Worm (Caenorhabditis elegans): ENCODE measurements around the gene nhr-225.

DNA sequence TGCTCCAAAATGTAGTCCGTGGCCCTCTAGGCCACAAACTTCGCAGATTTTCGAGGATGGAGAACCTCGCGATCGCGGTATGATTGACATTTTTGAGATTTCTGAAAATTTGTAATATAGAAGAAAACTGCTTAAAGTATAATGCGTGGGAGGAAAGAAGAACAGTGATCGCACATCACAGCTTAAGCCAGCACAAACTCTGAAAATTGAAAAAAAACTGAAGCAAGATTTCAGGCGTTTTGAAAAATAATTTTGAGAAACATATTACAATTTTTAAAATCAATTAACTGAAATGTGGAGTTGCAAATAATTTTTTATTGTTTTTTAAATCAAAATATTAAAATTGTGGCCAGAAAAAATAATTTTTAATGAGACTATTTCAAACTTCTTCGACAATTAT lies 23.3 kb downstream of the nhr-225 start, which contains the start of gene nhr-275:
- TF ChIP-seq sox-4 (tag; optimal IDR thresholded peaks at IDR 0.05): no peak
- no peak for TF ChIP-seq unc-42 (tag; optimal IDR thresholded peaks at IDR 0.05)
- TF ChIP-seq K09A11.1 (tag; optimal IDR thresholded peaks at IDR 0.05; ENCODE audit: insufficient read depth): no peak
- no peak for TF ChIP-seq ceh-9 (tag; optimal IDR thresholded peaks at IDR 0.05)
- no peak for TF ChIP-seq hlh-30 (tag; optimal IDR thresholded peaks at IDR 0.05; ENCODE audit: insufficient read depth)
- TF ChIP-seq ama-1 (optimal IDR thresholded peaks at IDR 0.05): no peak
- no peak for TF ChIP-seq lin-11 (tag; optimal IDR thresholded peaks at IDR 0.05)
- TF ChIP-seq F13H6.1 (tag; optimal IDR thresholded peaks at IDR 0.05): no peak
- TF ChIP-seq ceh-24 (tag; optimal IDR thresholded peaks at IDR 0.05): no peak

All from whole organism, late embryonic.